Fruit fly (Drosophila melanogaster) whole organism, pupa: ENCODE results near the gene ND-B22.

Experiments
- CG10348 ChIP-seq: fragments of 200-800 bp; sonication (Bioruptor generic); IDR thresholded peaks from 2 replicates; pipeline ENCODE4 v1.3.6; 2022; ENCODE audit warnings: missing biosample characterization, missing genetic modification characterization
- CG8159 ChIP-seq: fragments of 200-800 bp; sonication (Bioruptor generic); optimal IDR thresholded peaks from 3 replicates; lab custom pipeline; 2018; ENCODE audit warnings: missing biosample characterization, mild to moderate bottlenecking, missing genetic modification characterization, moderate library complexity
- CG9948 ChIP-seq: fragments of 200-800 bp; sonication (Bioruptor generic); optimal IDR thresholded peaks from 2 replicates; lab custom pipeline; 2018; ENCODE audit warnings: missing biosample characterization, mild to moderate bottlenecking, missing genetic modification characterization, moderate library complexity
- EcR ChIP-seq: fragments of 200-800 bp; sonication (Bioruptor generic); optimal IDR thresholded peaks from 3 replicates; lab custom pipeline; 2019; ENCODE audit warnings: missing biosample characterization, missing genetic modification characterization, mild to moderate bottlenecking, moderate library complexity, missing genetic modification reagents
- Pif1A ChIP-seq: fragments of 200-800 bp; sonication (Bioruptor generic); optimal IDR thresholded peaks from 3 replicates; lab custom pipeline; 2016; ENCODE audit warnings: missing biosample characterization, missing genetic modification characterization

DNA sequence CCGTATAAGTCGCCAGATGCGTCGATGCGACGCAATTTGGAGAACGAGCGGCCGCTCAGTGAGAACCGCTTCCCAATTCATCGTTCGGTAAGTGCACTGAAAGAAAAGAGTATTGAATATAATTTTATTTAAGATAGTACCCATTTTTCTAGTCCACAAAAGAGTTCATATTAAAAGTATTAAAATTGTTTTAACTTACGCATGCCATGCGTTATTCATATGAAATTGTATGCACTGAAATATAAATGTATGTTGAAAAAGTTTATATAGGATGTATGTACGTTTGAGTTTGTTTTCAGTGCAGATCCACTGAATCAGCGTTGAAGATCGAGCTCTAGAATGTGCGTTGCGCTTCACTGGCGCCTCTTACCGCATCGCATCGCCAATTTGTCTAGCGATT lies 28.7 kb upstream of the ND-B22 start:
- TF ChIP-seq Pif1A (peak; percentile 27), CG8159 (tag; lab: Kevin White, UChicago) (no peak), CG10348 (GFP tag; lab: Robert Waterston, UW) (no peak), EcR (no peak), CG9948 (tag; lab: Kevin White, UChicago) (peak; percentile 2)
